Worm (Caenorhabditis elegans): ENCODE measurements around the gene taf-11.1.

- TF ChIP-seq unc-39 (tag; optimal IDR thresholded peaks at IDR 0.05) (no peak), ztf-11 (tag; optimal IDR thresholded peaks at IDR 0.05) (no peak), lsy-2 (tag; optimal IDR thresholded peaks at IDR 0.05) (no peak), nhr-12 (tag; optimal IDR thresholded peaks at IDR 0.05) (no peak), unc-62 (GFP tag; optimal IDR thresholded peaks at IDR 0.05) (no peak), elt-1 (tag; optimal IDR thresholded peaks at IDR 0.05; ENCODE audit: borderline replicate concordance, insufficient read depth) (no peak), nhr-28 (tag; optimal IDR thresholded peaks at IDR 0.05) (no peak), cnd-1 (tag; optimal IDR thresholded peaks at IDR 0.05) (no peak), snpc-4 (tag; optimal IDR thresholded peaks at IDR 0.05) (no peak), nhr-237 (tag; optimal IDR thresholded peaks at IDR 0.05) (no peak), blmp-1 (tag; optimal IDR thresholded peaks at IDR 0.05) (no peak), pha-4 (tag; optimal IDR thresholded peaks at IDR 0.05) (no peak), nhr-2 (tag; optimal IDR thresholded peaks at IDR 0.05) (no peak)
Measured at ce11 chrX:4297452-4297851, 42.5 kb downstream of the taf-11.1 start, which contains the start of gene paf-2.
